Worm (Caenorhabditis elegans) whole organism, mixed stage, embryonic: ENCODE measurements around the gene dnj-5.
A peak's percentile ranks its signal among the peaks of the same experiment; 100 is the strongest.

ENCODE experiments used
- elt-3 ChIP-seq: fragments of 150-350 bp; optimal IDR thresholded peaks from 2 replicates; lab custom pipeline; 2014; ENCODE audit warnings: missing biosample characterization, missing genetic modification characterization
- lin-13 ChIP-seq: fragments of 150-350 bp; optimal IDR thresholded peaks from 2 replicates; lab custom pipeline; 2014; ENCODE audit warnings: missing biosample characterization, missing genetic modification characterization
- lsy-2 ChIP-seq: fragments of 150-350 bp; optimal IDR thresholded peaks from 2 replicates; lab custom pipeline; 2014; ENCODE audit warnings: missing biosample characterization, missing genetic modification characterization
- mab-5 ChIP-seq: fragments of 150-350 bp; optimal IDR thresholded peaks from 2 replicates; lab custom pipeline; 2014; ENCODE audit warnings: missing biosample characterization, missing genetic modification characterization
- nhr-12 ChIP-seq: fragments of 150-350 bp; optimal IDR thresholded peaks from 2 replicates; lab custom pipeline; 2014; ENCODE audit warnings: missing biosample characterization, missing genetic modification characterization
- snpc-4 ChIP-seq: fragments of 150-350 bp; optimal IDR thresholded peaks from 2 replicates; lab custom pipeline; 2014; ENCODE audit warnings: missing biosample characterization, missing genetic modification characterization
- sptf-1 ChIP-seq: sonication (generic microtip); optimal IDR thresholded peaks from 2 replicates; lab custom pipeline; 2017; ENCODE audit warnings: mild to moderate bottlenecking, missing genetic modification characterization, moderate library complexity, missing compliant biosample characterization
- unc-39 ChIP-seq: fragments of 150-350 bp; optimal IDR thresholded peaks from 2 replicates; lab custom pipeline; 2014; ENCODE audit warnings: missing biosample characterization, missing genetic modification characterization
- unc-62 ChIP-seq: fragments of 150-350 bp; optimal IDR thresholded peaks from 2 replicates; lab custom pipeline; 2014; ENCODE audit warnings: missing biosample characterization, missing genetic modification reagents, missing genetic modification characterization
- zip-8 ChIP-seq: fragments of 150-350 bp; optimal IDR thresholded peaks from 2 replicates; lab custom pipeline; 2014; ENCODE audit warnings: missing biosample characterization, missing genetic modification characterization
- ztf-11 ChIP-seq: fragments of 150-350 bp; optimal IDR thresholded peaks from 2 replicates; lab custom pipeline; 2014; ENCODE audit warnings: missing biosample characterization, missing genetic modification characterization

DNA sequence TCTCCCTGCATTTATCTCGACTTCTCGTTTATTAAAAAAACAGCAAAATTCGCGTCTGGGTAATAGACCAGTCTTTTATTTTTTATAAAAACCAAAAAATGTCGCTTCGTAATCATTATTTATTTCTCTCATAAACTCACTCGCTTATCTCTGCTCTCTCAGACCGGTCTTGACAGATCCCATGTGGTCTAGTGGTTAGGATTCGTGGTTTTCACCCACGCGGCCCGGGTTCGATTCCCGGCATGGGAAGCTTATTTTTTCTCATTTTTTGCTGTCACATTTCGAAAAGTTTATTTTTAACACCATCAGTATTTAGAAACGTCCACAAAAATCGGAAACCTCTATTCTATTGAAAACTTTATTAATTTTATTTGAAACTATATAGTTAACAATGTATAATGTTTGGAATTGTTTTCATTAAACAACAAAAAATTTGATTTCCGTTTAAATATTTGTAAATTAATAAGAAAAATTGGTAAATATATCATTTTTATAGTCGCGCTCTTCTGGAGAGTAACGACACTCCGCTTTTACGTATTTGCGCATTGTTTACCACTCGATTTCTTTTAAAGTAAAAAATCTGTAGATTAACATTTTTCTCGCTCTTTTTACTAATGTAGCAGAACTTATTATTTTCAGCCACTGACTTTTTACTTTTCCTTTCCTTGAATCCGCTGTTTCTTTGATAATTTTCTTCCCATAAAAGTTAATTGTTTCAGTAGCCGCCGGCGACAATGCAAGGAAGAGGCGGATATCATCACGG lies 40.1 kb upstream of the dnj-5 start, which contains the start of gene hrpl-1:
- TF ChIP-seq unc-39 (tag; lab: Kevin White, UChicago), result no peak
- TF ChIP-seq unc-62 (GFP tag; lab: Kevin White, UChicago), result no peak
- peak; percentile 26 for TF ChIP-seq lsy-2
- TF ChIP-seq lin-13 (tag; lab: Kevin White, UChicago), result no peak
- TF ChIP-seq mab-5 (tag; lab: Kevin White, UChicago), result no peak
- TF ChIP-seq snpc-4 (tag; lab: Kevin White, UChicago), result no peak
- peak; percentile 76 for TF ChIP-seq sptf-1
- no peak for TF ChIP-seq ztf-11
- TF ChIP-seq nhr-12, result no peak
- no peak for TF ChIP-seq zip-8
- no peak for TF ChIP-seq elt-3 (tag; lab: Kevin White, UChicago)
